Fruit fly (Drosophila melanogaster): Measurements from ENCODE around the gene CG12523.

The CG12523 gene

dm6 chr3L:10767181-10768095, 33.6 kb upstream of the CG12523 start (continued):
- peak; percentile 56 for TF ChIP-seq ATbp (GFP tag; optimal IDR thresholded peaks at IDR 0.05)
- peak; percentile 0 for TF ChIP-seq twi (tag; optimal IDR thresholded peaks at IDR 0.05)
- no peak for TF ChIP-seq kay (GFP tag; optimal IDR thresholded peaks at IDR 0.05)
- TF ChIP-seq Pdp1 (GFP tag; optimal IDR thresholded peaks at IDR 0.05): no peak
- TF ChIP-seq CG6689 (GFP tag; IDR thresholded peaks at IDR 0.05): peak; percentile 34; the same call in 1 of the 2 replicates
- peak; percentile 12 for TF ChIP-seq Hr3 (GFP tag; optimal IDR thresholded peaks at IDR 0.05)
- TF ChIP-seq CG2129 (GFP tag; IDR thresholded peaks at IDR 0.05; ENCODE audit: partially characterized antibody): no peak
- TF ChIP-seq Xrp1 (GFP tag; IDR thresholded peaks at IDR 0.05): peak; percentile 23; the same call in 1 of the 2 replicates
- peak; percentile 32 for TF ChIP-seq nom (GFP tag; optimal IDR thresholded peaks at IDR 0.05)
- peak; percentile 17 for TF ChIP-seq bcd (GFP tag; optimal IDR thresholded peaks at IDR 0.05)
- 0 out of 2 replicates have a peak, but pooled peaks have one; percentile 31 for TF ChIP-seq ttk (GFP tag; IDR thresholded peaks at IDR 0.05)
- peak; percentile 28 to 63 for TF ChIP-seq bsh (GFP tag; optimal IDR thresholded peaks at IDR 0.05)
- TF ChIP-seq PHDP (tag; optimal IDR thresholded peaks at IDR 0.05): peak; percentile 63
- peak; percentile 6 for TF ChIP-seq CG12659 (GFP tag; optimal IDR thresholded peaks at IDR 0.05)
- TF ChIP-seq Ets65A (GFP tag): no peak
- TF ChIP-seq Sox102F (GFP tag; optimal IDR thresholded peaks at IDR 0.05): peak; percentile 85
- TF ChIP-seq lov (optimal IDR thresholded peaks at IDR 0.05): no peak
- no peak for TF ChIP-seq lov (GFP tag; IDR thresholded peaks at IDR 0.05)
- peak; percentile 50 for TF ChIP-seq dmrt11E (tag; optimal IDR thresholded peaks at IDR 0.05)
- TF ChIP-seq CG10979 (tag; optimal IDR thresholded peaks at IDR 0.05): peak; percentile 74
- TF ChIP-seq slou (GFP tag; optimal IDR thresholded peaks at IDR 0.05): no peak
- TF ChIP-seq CG31441 (GFP tag; IDR thresholded peaks at IDR 0.05): peak; percentile 85
- peak; percentile 70 for TF ChIP-seq CG12391 (tag; optimal IDR thresholded peaks at IDR 0.05)
- TF ChIP-seq wdn (GFP tag; IDR thresholded peaks at IDR 0.05): no peak
- 0 out of 3 replicates have a peak, but pooled peaks have one; percentile 26 for TF ChIP-seq CG6175 (GFP tag; IDR thresholded peaks at IDR 0.05)
- no peak for TF ChIP-seq CG10565 (GFP tag; optimal IDR thresholded peaks at IDR 0.05)
- peak; percentile 33 for TF ChIP-seq run (tag; optimal IDR thresholded peaks at IDR 0.05)
- 0 out of 2 replicates have a peak, but pooled peaks have one; percentile 13 for TF ChIP-seq esg (GFP tag; conservative IDR thresholded peaks at IDR 0.05)
- peak in 1 of 2 experiments; percentile 80 for TF ChIP-seq Eip74EF (GFP tag; optimal IDR thresholded peaks at IDR 0.05)
- TF ChIP-seq phol (tag; optimal IDR thresholded peaks at IDR 0.05): peak; percentile 85
- TF ChIP-seq lola (GFP tag; optimal IDR thresholded peaks at IDR 0.05): peak in 1 of 3 experiments; percentile 59
- TF ChIP-seq Med (GFP tag): no peak
- TF ChIP-seq Blimp-1 (GFP tag; optimal IDR thresholded peaks at IDR 0.05): peak; percentile 45
- peak; percentile 36 for TF ChIP-seq sqz (GFP tag; optimal IDR thresholded peaks at IDR 0.05)
- TF ChIP-seq dysf (GFP tag; IDR thresholded peaks at IDR 0.05): peak; percentile 13; the same call in 1 of the 3 replicates
- no peak for TF ChIP-seq org-1 (GFP tag; optimal IDR thresholded peaks at IDR 0.05)
- TF ChIP-seq cato (GFP tag; optimal IDR thresholded peaks at IDR 0.05; ENCODE audit: borderline replicate concordance): no peak
- TF ChIP-seq CG17829 (tag; optimal IDR thresholded peaks at IDR 0.05): peak; percentile 71
- peak; percentile 3; the same call in 1 of the 2 replicates for TF ChIP-seq sisA (GFP tag; IDR thresholded peaks at IDR 0.05)
- peak; percentile 77 for TF ChIP-seq Ssrp (tag; optimal IDR thresholded peaks at IDR 0.05)
- peak; percentile 19 for TF ChIP-seq sens (GFP tag)
- peak; percentile 65 for TF ChIP-seq CG17359 (tag; optimal IDR thresholded peaks at IDR 0.05)
- TF ChIP-seq Myb (GFP tag; optimal IDR thresholded peaks at IDR 0.05): no peak
- TF ChIP-seq sr (GFP tag; IDR thresholded peaks at IDR 0.05): peak; percentile 45; the same call in 2 of the 3 replicates
- peak; percentile 54 for TF ChIP-seq gcm (GFP tag; optimal IDR thresholded peaks at IDR 0.05)
- TF ChIP-seq ato (GFP tag; IDR thresholded peaks at IDR 0.05; ENCODE audit: partially characterized antibody): no peak
- no peak for TF ChIP-seq cas (GFP tag; IDR thresholded peaks at IDR 0.05)
